Worm (Caenorhabditis elegans) whole organism, young adult: ENCODE measurements around the gene srt-30.

Experiments
- B0261.1 ChIP-seq: sonication (generic microtip); optimal IDR thresholded peaks from 2 replicates; lab custom pipeline; 2016; ENCODE audit warnings: mild to moderate bottlenecking, missing genetic modification characterization, moderate library complexity, missing compliant biosample characterization
- B0336.3 ChIP-seq: fragments of 200-800 bp; sonication (Bioruptor generic); IDR thresholded peaks from 2 replicates; pipeline ENCODE4 v1.3.6; 2022; ENCODE audit warnings: missing genetic modification characterization, missing compliant biosample characterization
- D2030.7 ChIP-seq: fragments of 200-800 bp; sonication (Bioruptor generic); IDR thresholded peaks from 2 replicates; pipeline ENCODE4 v1.3.6; 2022; ENCODE audit warnings: missing genetic modification reagents, missing genetic modification characterization, missing compliant biosample characterization
- ceh-58 ChIP-seq: fragments of 200-800 bp; sonication (Bioruptor generic); IDR thresholded peaks from 2 replicates; pipeline ENCODE4 v1.3.6; 2022; ENCODE audit warnings: missing genetic modification characterization, missing compliant biosample characterization
- ets-4 ChIP-seq: fragments of 200-800 bp; sonication (Bioruptor generic); optimal IDR thresholded peaks from 2 replicates; lab custom pipeline; 2018; ENCODE audit warnings: mild to moderate bottlenecking, missing genetic modification characterization, missing compliant biosample characterization
- hrde-1 ChIP-seq: sonication (generic microtip); optimal IDR thresholded peaks from 2 replicates; lab custom pipeline; 2016; ENCODE audit warnings: missing genetic modification characterization, mild to moderate bottlenecking, missing compliant biosample characterization, moderate library complexity, missing genotype, missing genetic modification reagents, borderline replicate concordance
- madf-8 ChIP-seq: fragments of 200-800 bp; sonication (Bioruptor generic); conservative IDR thresholded peaks from 2 replicates; pipeline ENCODE4 v1.3.6; 2022; ENCODE audit warnings: missing genetic modification reagents, missing genetic modification characterization, missing compliant biosample characterization
- nhr-120 ChIP-seq: fragments of 200-800 bp; sonication (Bioruptor generic); IDR thresholded peaks from 2 replicates; pipeline ENCODE4 v1.3.6; 2022; ENCODE audit warnings: missing genetic modification characterization, missing compliant biosample characterization
- nhr-80 ChIP-seq: sonication (generic microtip); optimal IDR thresholded peaks from 2 replicates; lab custom pipeline; 2016; ENCODE audit warnings: missing genetic modification characterization, missing compliant biosample characterization
- pha-4 ChIP-seq: fragments of 150-350 bp; sonication (generic microtip); optimal IDR thresholded peaks from 2 replicates; lab custom pipeline; 2014; ENCODE audit warnings: missing biosample characterization, missing genetic modification reagents, missing genetic modification characterization
- rec-8 ChIP-seq, 2 experiments: sonication (generic microtip); optimal IDR thresholded peaks; 2 replicates each; lab custom pipeline; 2016; ENCODE audit warnings: mild to moderate bottlenecking in 2 of 2, missing genetic modification characterization in 2 of 2, missing genetic modification reagents in 2 of 2, missing genotype in 2 of 2, missing biosample characterization in 1 of 2, missing compliant biosample characterization in 1 of 2, moderate library complexity in 1 of 2
- rpc-1 ChIP-seq, 2 experiments: fragments of 150-350 bp in 1 of 2; sonication (generic microtip) in 1 of 2; optimal IDR thresholded peaks; 2 replicates each; lab custom pipeline; 2014 to 2018; ENCODE audit warnings: missing biosample characterization in 1 of 2, missing genetic modification characterization in 1 of 2, missing genetic modification reagents in 1 of 2, missing genotype in 1 of 2
- unc-130 ChIP-seq: sonication (generic microtip); optimal IDR thresholded peaks from 2 replicates; lab custom pipeline; 2016; ENCODE audit warnings: missing genetic modification reagents, missing genetic modification characterization, missing compliant biosample characterization
- zfh-2 ChIP-seq: fragments of 200-800 bp; sonication (Bioruptor generic); conservative IDR thresholded peaks from 2 replicates; pipeline ENCODE4 v1.3.6; 2022; ENCODE audit warnings: missing genetic modification reagents, missing genetic modification characterization, missing compliant biosample characterization

ce11 chrV:3843926-3844325, 43.6 kb upstream of the srt-30 start, which contains the start of gene ugt-32:
- no peak for TF ChIP-seq D2030.7 (GFP tag; lab: Robert Waterston, UW)
- TF ChIP-seq pha-4 (tag; lab: Kevin White, UChicago): no peak
- no peak for TF ChIP-seq madf-8 (GFP tag; lab: Robert Waterston, UW)
- TF ChIP-seq zfh-2: no peak
- TF ChIP-seq unc-130 (GFP tag; lab: Kevin White, UChicago): no peak
- TF ChIP-seq B0261.1 (tag; lab: Kevin White, UChicago): no peak
- TF ChIP-seq rec-8 (tag; optimal IDR thresholded peaks at IDR 0.05; lab: Kevin White, UChicago): no peak
- TF ChIP-seq nhr-120 (GFP tag; lab: Robert Waterston, UW): no peak
- TF ChIP-seq nhr-80 (tag; lab: Kevin White, UChicago): peak; percentile 22
- TF ChIP-seq ceh-58 (GFP tag; lab: Robert Waterston, UW): no peak
- TF ChIP-seq hrde-1: no peak
- no peak for TF ChIP-seq B0336.3 (GFP tag; lab: Robert Waterston, UW)
- TF ChIP-seq rpc-1 (optimal IDR thresholded peaks at IDR 0.05; lab: Kevin White, UChicago): no peak
- TF ChIP-seq rpc-1 (tag; optimal IDR thresholded peaks at IDR 0.05; lab: Kevin White, UChicago): no peak
- TF ChIP-seq ets-4 (GFP tag; lab: Kevin White, UChicago): no peak
